Fruit fly (Drosophila melanogaster) whole organism, embryonic: Measurements from ENCODE around the gene CG43980.

Source experiments
- BtbVII ChIP-seq: fragments of 200-800 bp; sonication (Bioruptor generic); optimal IDR thresholded peaks from 3 replicates; lab custom pipeline; 2017; ENCODE audit warnings: missing biosample characterization, mild to moderate bottlenecking, missing genetic modification characterization
- CG10431 ChIP-seq: fragments of 200-800 bp; sonication (Bioruptor generic); optimal IDR thresholded peaks from 3 replicates; lab custom pipeline; 2018; ENCODE audit warnings: missing biosample characterization, mild to moderate bottlenecking, missing genetic modification characterization
- CG11247 ChIP-seq: fragments of 200-800 bp; sonication (Bioruptor generic); IDR thresholded peaks from 2 replicates; pipeline ENCODE4 v1.3.6; 2022; ENCODE audit warnings: missing biosample characterization, missing genetic modification characterization
- CG11695 ChIP-seq: fragments of 200-800 bp; sonication (Bioruptor generic); IDR thresholded peaks from 3 replicates; pipeline ENCODE4 v1.3.6; 2022; ENCODE audit warnings: missing biosample characterization, missing genetic modification characterization
- CG14965 ChIP-seq: fragments of 200-800 bp; sonication (Bioruptor generic); optimal IDR thresholded peaks from 2 replicates; lab custom pipeline; 2016; ENCODE audit warnings: missing biosample characterization, missing genetic modification characterization, borderline replicate concordance
- CG16863 ChIP-seq: fragments of 200-800 bp; sonication (Bioruptor generic); optimal IDR thresholded peaks from 3 replicates; lab custom pipeline; 2016; ENCODE audit warnings: missing biosample characterization, missing genetic modification characterization
- CG1792 ChIP-seq: fragments of 200-800 bp; sonication (Bioruptor generic); optimal IDR thresholded peaks from 2 replicates; lab custom pipeline; 2016; ENCODE audit warnings: missing biosample characterization, missing genetic modification characterization
- CG2678 ChIP-seq: fragments of 200-800 bp; sonication (Bioruptor generic); optimal IDR thresholded peaks from 3 replicates; lab custom pipeline; 2019; ENCODE audit warnings: missing biosample characterization, mild to moderate bottlenecking, missing genetic modification characterization, moderate library complexity
- CG30020 ChIP-seq: fragments of 200-800 bp; optimal IDR thresholded peaks from 2 replicates; lab custom pipeline; 2019; ENCODE audit warnings: missing biosample characterization, mild to moderate bottlenecking, missing genetic modification characterization, moderate library complexity
- CG30431 ChIP-seq: fragments of 200-800 bp; sonication (Bioruptor generic); optimal IDR thresholded peaks from 2 replicates; lab custom pipeline; 2017; ENCODE audit warnings: missing biosample characterization, missing genetic modification characterization
- CG31388 ChIP-seq: fragments of 200-800 bp; sonication (Bioruptor generic); optimal IDR thresholded peaks from 2 replicates; lab custom pipeline; 2016; ENCODE audit warnings: missing biosample characterization, missing genetic modification characterization
- CG42726 ChIP-seq: fragments of 200-800 bp; sonication (Bioruptor generic); IDR thresholded peaks from 2 replicates; pipeline ENCODE4 v1.3.6; 2022; ENCODE audit warnings: missing biosample characterization, missing genetic modification characterization; ENCODE audit not compliant: partially characterized antibody
- CG4820 ChIP-seq: fragments of 200-800 bp; sonication (Bioruptor generic); optimal IDR thresholded peaks from 3 replicates; lab custom pipeline; 2016; ENCODE audit warnings: missing biosample characterization, missing genetic modification characterization
- CG7372 ChIP-seq: fragments of 200-800 bp; sonication (Bioruptor generic); IDR thresholded peaks from 2 replicates; pipeline ENCODE4 v1.3.6; 2022; ENCODE audit warnings: missing biosample characterization, missing genetic modification characterization
- CG8089 ChIP-seq: fragments of 200-800 bp; sonication (Bioruptor generic); optimal IDR thresholded peaks from 3 replicates; lab custom pipeline; 2016; ENCODE audit warnings: missing biosample characterization, missing genetic modification characterization
- Chrac-16 ChIP-seq: fragments of 200-800 bp; sonication (Bioruptor generic); optimal IDR thresholded peaks from 3 replicates; lab custom pipeline; 2016; ENCODE audit warnings: missing biosample characterization, missing genetic modification characterization
- D ChIP-seq, 2 experiments: fragments of 200-800 bp in 1 of 2; fragments of >200 bp in 1 of 2; sonication (Bioruptor generic) in 1 of 2; optimal IDR thresholded peaks; 2 replicates in 1 of 2; 3 replicates in 1 of 2; lab custom pipeline; 2017; ENCODE audit warnings: mild to moderate bottlenecking in 1 of 2, missing biosample characterization in 1 of 2, missing genetic modification characterization in 1 of 2, missing genetic modification reagents in 1 of 2
- Dip3 ChIP-seq: fragments of 200-800 bp; sonication (Bioruptor generic); optimal IDR thresholded peaks from 3 replicates; lab custom pipeline; 2016; ENCODE audit warnings: missing biosample characterization, missing genetic modification characterization
- Fer1 ChIP-seq: fragments of 200-800 bp; sonication (Bioruptor generic); optimal IDR thresholded peaks from 2 replicates; lab custom pipeline; 2017; ENCODE audit warnings: missing biosample characterization, mild to moderate bottlenecking, missing genetic modification characterization
- HHEX ChIP-seq: fragments of 200-800 bp; sonication (Bioruptor generic); optimal IDR thresholded peaks from 3 replicates; lab custom pipeline; 2017; ENCODE audit warnings: missing biosample characterization, mild to moderate bottlenecking, missing genetic modification characterization, missing genetic modification reagents
- HLH54F ChIP-seq: fragments of 200-800 bp; sonication (Bioruptor generic); optimal IDR thresholded peaks from 3 replicates; lab custom pipeline; 2016; ENCODE audit warnings: missing biosample characterization, missing genetic modification characterization
- Hmr ChIP-seq: fragments of 200-800 bp; sonication (Bioruptor generic); optimal IDR thresholded peaks from 3 replicates; lab custom pipeline; 2017; ENCODE audit warnings: mild to moderate bottlenecking, missing biosample characterization, missing genetic modification reagents, missing genetic modification characterization
- Jarid2 ChIP-seq: fragments of 200-800 bp; sonication (Bioruptor generic); optimal IDR thresholded peaks from 3 replicates; lab custom pipeline; 2017; ENCODE audit warnings: mild to moderate bottlenecking, missing biosample characterization, missing genetic modification reagents, missing genetic modification characterization
- Neu2 ChIP-seq: fragments of 200-800 bp; sonication (Bioruptor generic); optimal IDR thresholded peaks from 3 replicates; lab custom pipeline; 2016; ENCODE audit warnings: missing biosample characterization, missing genetic modification characterization, borderline replicate concordance
- Side ChIP-seq: fragments of 200-800 bp; sonication (Bioruptor generic); optimal IDR thresholded peaks from 2 replicates; lab custom pipeline; 2016; ENCODE audit warnings: missing biosample characterization, missing genetic modification characterization
- Sin3A ChIP-seq: fragments of >200 bp; optimal IDR thresholded peaks from 2 replicates; lab custom pipeline; 2018
- Sry-β ChIP-seq: fragments of 200-800 bp; sonication (Bioruptor generic); optimal IDR thresholded peaks from 2 replicates; lab custom pipeline; 2018; ENCODE audit warnings: missing biosample characterization, mild to moderate bottlenecking, missing genetic modification characterization, moderate library complexity
- YL-1 ChIP-seq: fragments of 200-800 bp; sonication (Bioruptor generic); optimal IDR thresholded peaks from 3 replicates; lab custom pipeline; 2017; ENCODE audit warnings: missing biosample characterization, mild to moderate bottlenecking, missing genetic modification characterization
- abd-A ChIP-seq: fragments of 200-800 bp; sonication (Bioruptor generic); optimal IDR thresholded peaks from 3 replicates; lab custom pipeline; 2019; ENCODE audit warnings: missing biosample characterization, mild to moderate bottlenecking, missing genetic modification characterization, moderate library complexity
- ara ChIP-seq: fragments of 200-800 bp; sonication (Bioruptor generic); IDR thresholded peaks from 2 replicates; pipeline ENCODE4 v1.3.6; 2022; ENCODE audit warnings: missing biosample characterization, missing genetic modification characterization
- bbx ChIP-seq: fragments of 200-800 bp; sonication (Bioruptor generic); IDR thresholded peaks from 2 replicates; pipeline ENCODE4 v1.3.6; 2022; ENCODE audit warnings: missing biosample characterization, missing genetic modification characterization; ENCODE audit not compliant: partially characterized antibody
- br ChIP-seq: fragments of >200 bp; optimal IDR thresholded peaks from 2 replicates; lab custom pipeline; 2017
- cg ChIP-seq: fragments of 200-800 bp; sonication (Bioruptor generic); optimal IDR thresholded peaks from 3 replicates; lab custom pipeline; 2019; ENCODE audit warnings: missing biosample characterization, mild to moderate bottlenecking, missing genetic modification characterization, moderate library complexity
- disco-r ChIP-seq: fragments of 200-800 bp; sonication (Bioruptor generic); optimal IDR thresholded peaks from 2 replicates; lab custom pipeline; 2016; ENCODE audit warnings: missing biosample characterization, missing genetic modification characterization
- dm ChIP-seq: fragments of 200-800 bp; sonication (Bioruptor generic); optimal IDR thresholded peaks from 3 replicates; lab custom pipeline; 2016; ENCODE audit warnings: missing biosample characterization, missing genetic modification characterization
- ems ChIP-seq: fragments of 200-800 bp; sonication (Bioruptor generic); optimal IDR thresholded peaks from 3 replicates; lab custom pipeline; 2016; ENCODE audit warnings: missing biosample characterization, missing genetic modification characterization
- ewg ChIP-seq: fragments of 200-800 bp; sonication (Bioruptor generic); optimal IDR thresholded peaks from 3 replicates; lab custom pipeline; 2017; ENCODE audit warnings: mild to moderate bottlenecking, missing biosample characterization, missing genetic modification reagents, missing genetic modification characterization
- gcm ChIP-seq: fragments of 200-800 bp; sonication (Bioruptor generic); optimal IDR thresholded peaks from 2 replicates; lab custom pipeline; 2019; ENCODE audit warnings: missing biosample characterization, mild to moderate bottlenecking, missing genetic modification characterization, moderate library complexity
- gcm2 ChIP-seq: fragments of 200-800 bp; sonication (Bioruptor generic); optimal IDR thresholded peaks from 2 replicates; lab custom pipeline; 2016; ENCODE audit warnings: missing biosample characterization, missing genetic modification characterization
- gsb-n ChIP-seq: fragments of 200-800 bp; sonication (Bioruptor generic); optimal IDR thresholded peaks from 3 replicates; lab custom pipeline; 2018; ENCODE audit warnings: missing biosample characterization, mild to moderate bottlenecking, missing genetic modification characterization
- h ChIP-seq: fragments of >200 bp; optimal IDR thresholded peaks from 2 replicates; lab custom pipeline; 2017
- jumu ChIP-seq: fragments of 200-800 bp; sonication (Bioruptor generic); optimal IDR thresholded peaks from 3 replicates; lab custom pipeline; 2016; ENCODE audit warnings: missing biosample characterization, missing genetic modification characterization
- mld ChIP-seq: fragments of 200-800 bp; sonication (Bioruptor generic); IDR thresholded peaks from 3 replicates; pipeline ENCODE4 v1.3.6; 2022; ENCODE audit warnings: missing biosample characterization, missing genetic modification characterization; ENCODE audit not compliant: partially characterized antibody
- p53 ChIP-seq: fragments of 200-800 bp; sonication (Bioruptor generic); optimal IDR thresholded peaks from 2 replicates; lab custom pipeline; 2016; ENCODE audit warnings: missing biosample characterization, missing genetic modification characterization
- pb ChIP-seq: fragments of 200-800 bp; sonication (Bioruptor generic); optimal IDR thresholded peaks from 3 replicates; lab custom pipeline; 2016; ENCODE audit warnings: missing biosample characterization, missing genetic modification characterization
- peb ChIP-seq: fragments of 200-800 bp; sonication (Bioruptor generic); IDR thresholded peaks from 2 replicates; pipeline ENCODE4 v1.3.6; 2022; ENCODE audit warnings: missing biosample characterization, missing genetic modification characterization
- pita ChIP-seq: fragments of 200-800 bp; sonication (Bioruptor generic); optimal IDR thresholded peaks from 2 replicates; lab custom pipeline; 2017; ENCODE audit warnings: missing biosample characterization, mild to moderate bottlenecking, missing genetic modification characterization
- psq ChIP-seq: fragments of 200-800 bp; sonication (Bioruptor generic); optimal IDR thresholded peaks from 2 replicates; lab custom pipeline; 2017; ENCODE audit warnings: missing biosample characterization, missing genetic modification characterization
- slbo ChIP-seq: fragments of 200-800 bp; sonication (Bioruptor generic); IDR thresholded peaks from 2 replicates; pipeline ENCODE4 v1.3.6; 2022; ENCODE audit warnings: missing biosample characterization, missing genetic modification characterization
- slou ChIP-seq: fragments of 200-800 bp; sonication (Bioruptor generic); optimal IDR thresholded peaks from 3 replicates; lab custom pipeline; 2016; ENCODE audit warnings: missing biosample characterization, missing genetic modification characterization
- slp2 ChIP-seq: fragments of 200-800 bp; sonication (Bioruptor generic); optimal IDR thresholded peaks from 2 replicates; lab custom pipeline; 2016; ENCODE audit warnings: missing biosample characterization, missing genetic modification characterization
- wek ChIP-seq: fragments of 200-800 bp; sonication (Bioruptor generic); optimal IDR thresholded peaks from 3 replicates; lab custom pipeline; 2018; ENCODE audit warnings: missing biosample characterization, mild to moderate bottlenecking, missing genetic modification characterization, moderate library complexity
- yki ChIP-seq: fragments of >200 bp; optimal IDR thresholded peaks from 3 replicates; lab custom pipeline; 2018

Gene CG43980

dm6 chr3L:21598337-21598736 lies 46.4 kb upstream of the CG43980 start:
- no peak for TF ChIP-seq CG30020 (tag; lab: Kevin White, UChicago)
- no peak for TF ChIP-seq bbx (GFP tag; lab: Robert Waterston, UW)
- no peak for TF ChIP-seq Fer1
- no peak for TF ChIP-seq gcm2
- TF ChIP-seq CG14965 (GFP tag; lab: Kevin White, UChicago), result no peak
- TF ChIP-seq abd-A (tag; lab: Kevin White, UChicago), result no peak
- TF ChIP-seq gcm (GFP tag; lab: Kevin White, UChicago), result no peak
- TF ChIP-seq ems, result no peak
- no peak for TF ChIP-seq br
- no peak for TF ChIP-seq slp2 (GFP tag; lab: Kevin White, UChicago)
- TF ChIP-seq CG16863 (GFP tag; lab: Kevin White, UChicago), result no peak
- TF ChIP-seq ewg (GFP tag; lab: Kevin White, UChicago), result no peak
- TF ChIP-seq CG31388, result no peak
- TF ChIP-seq Jarid2 (GFP tag; lab: Kevin White, UChicago), result peak; percentile 38
- no peak for TF ChIP-seq CG42726 (GFP tag; lab: Robert Waterston, UW)
- no peak for TF ChIP-seq h (lab: Kevin White, UChicago)
- TF ChIP-seq psq (GFP tag; lab: Kevin White, UChicago), result no peak
- TF ChIP-seq disco-r, result no peak
- TF ChIP-seq pb (GFP tag; lab: Kevin White, UChicago), result no peak
- no peak for TF ChIP-seq slbo (GFP tag; lab: Robert Waterston, UW)
- TF ChIP-seq gsb-n, result no peak
- TF ChIP-seq Hmr (GFP tag; lab: Kevin White, UChicago), result no peak
- TF ChIP-seq dm, result no peak
- TF ChIP-seq slou (GFP tag; lab: Kevin White, UChicago), result no peak
- TF ChIP-seq CG1792 (GFP tag; lab: Kevin White, UChicago), result no peak
- no peak for TF ChIP-seq D (optimal IDR thresholded peaks at IDR 0.05; lab: Kevin White, UChicago)
- no peak for TF ChIP-seq D (GFP tag; optimal IDR thresholded peaks at IDR 0.05; lab: Kevin White, UChicago)
- no peak for TF ChIP-seq CG8089 (GFP tag; lab: Kevin White, UChicago)
- no peak for TF ChIP-seq CG7372 (GFP tag; lab: Robert Waterston, UW)
- TF ChIP-seq Sin3A (lab: Kevin White, UChicago), result no peak
- peak; percentile 92 for TF ChIP-seq cg
- no peak for TF ChIP-seq CG10431
- TF ChIP-seq mld, result no peak
- no peak for TF ChIP-seq CG4820 (GFP tag; lab: Kevin White, UChicago)
- TF ChIP-seq p53 (GFP tag; lab: Kevin White, UChicago), result no peak
- TF ChIP-seq yki (lab: Kevin White, UChicago), result peak; percentile 35
- TF ChIP-seq BtbVII (GFP tag; lab: Kevin White, UChicago), result no peak
- TF ChIP-seq CG11247, result no peak
- no peak for TF ChIP-seq wek (GFP tag; lab: Kevin White, UChicago)
- no peak for TF ChIP-seq CG11695 (GFP tag; lab: Robert Waterston, UW)
- TF ChIP-seq Side, result no peak
- no peak for TF ChIP-seq ara
- TF ChIP-seq pita (GFP tag; lab: Kevin White, UChicago), result no peak
- no peak for TF ChIP-seq YL-1 (GFP tag; lab: Kevin White, UChicago)
- no peak for TF ChIP-seq Neu2 (GFP tag; lab: Kevin White, UChicago)
- TF ChIP-seq HHEX (GFP tag; lab: Kevin White, UChicago), result no peak
- no peak for TF ChIP-seq jumu (GFP tag; lab: Kevin White, UChicago)
- TF ChIP-seq Chrac-16 (GFP tag; lab: Kevin White, UChicago), result no peak
- no peak for TF ChIP-seq HLH54F (GFP tag; lab: Kevin White, UChicago)
- peak; percentile 20; the same call in 1 of the 2 replicates for TF ChIP-seq peb (GFP tag; lab: Robert Waterston, UW)
- no peak for TF ChIP-seq CG2678
- TF ChIP-seq CG30431, result no peak
- TF ChIP-seq Sry-β (GFP tag; lab: Kevin White, UChicago), result no peak
- TF ChIP-seq Dip3 (GFP tag; lab: Kevin White, UChicago), result no peak
